Fruit fly (Drosophila melanogaster) whole organism, embryonic: ENCODE data around the gene CG9855.

ENCODE experiments used
- Abd-B ChIP-seq: fragments of 200-800 bp; sonication (Bioruptor generic); optimal IDR thresholded peaks from 2 replicates; lab custom pipeline; 2018; ENCODE audit warnings: missing biosample characterization, mild to moderate bottlenecking, missing genetic modification characterization, moderate library complexity
- Atf3 ChIP-seq: fragments of 200-800 bp; sonication (Bioruptor generic); optimal IDR thresholded peaks from 3 replicates; lab custom pipeline; 2016; ENCODE audit warnings: missing biosample characterization, missing genetic modification characterization
- Bdp1 ChIP-seq: fragments of 200-800 bp; sonication (Bioruptor generic); optimal IDR thresholded peaks from 3 replicates; lab custom pipeline; 2016; ENCODE audit warnings: missing biosample characterization, missing genetic modification characterization
- CG10959 ChIP-seq: fragments of 200-800 bp; sonication (Bioruptor generic); IDR thresholded peaks from 2 replicates; pipeline ENCODE4 v1.3.6; 2022; ENCODE audit warnings: missing biosample characterization, missing genetic modification characterization
- CG11247 ChIP-seq: fragments of 200-800 bp; sonication (Bioruptor generic); IDR thresholded peaks from 2 replicates; pipeline ENCODE4 v1.3.6; 2022; ENCODE audit warnings: missing biosample characterization, missing genetic modification characterization
- CG16813 ChIP-seq: fragments of 200-800 bp; sonication (Bioruptor generic); IDR thresholded peaks from 3 replicates; pipeline ENCODE4 v1.3.6; 2022; ENCODE audit warnings: missing biosample characterization, missing genetic modification characterization; ENCODE audit not compliant: partially characterized antibody
- CG17385 ChIP-seq: fragments of 200-800 bp; sonication (Bioruptor generic); optimal IDR thresholded peaks from 3 replicates; lab custom pipeline; 2018; ENCODE audit warnings: missing biosample characterization, mild to moderate bottlenecking, missing genetic modification characterization
- CG17568 ChIP-seq: fragments of 200-800 bp; sonication (Bioruptor generic); optimal IDR thresholded peaks from 2 replicates; lab custom pipeline; 2018; ENCODE audit warnings: missing biosample characterization, mild to moderate bottlenecking, missing genetic modification characterization, moderate library complexity
- CG18011 ChIP-seq: fragments of 200-800 bp; sonication (Bioruptor generic); optimal IDR thresholded peaks from 2 replicates; lab custom pipeline; 2017; ENCODE audit warnings: missing biosample characterization, missing genetic modification characterization, mild to moderate bottlenecking, moderate library complexity, missing genotype
- CG18619 ChIP-seq: fragments of 200-800 bp; sonication (Bioruptor generic); optimal IDR thresholded peaks from 3 replicates; lab custom pipeline; 2017; ENCODE audit warnings: missing biosample characterization, mild to moderate bottlenecking, missing genetic modification characterization
- CG30020 ChIP-seq: fragments of 200-800 bp; optimal IDR thresholded peaks from 2 replicates; lab custom pipeline; 2019; ENCODE audit warnings: missing biosample characterization, mild to moderate bottlenecking, missing genetic modification characterization, moderate library complexity
- CG32772 ChIP-seq: fragments of 200-800 bp; sonication (Bioruptor generic); IDR thresholded peaks from 2 replicates; pipeline ENCODE4 v1.3.6; 2022; ENCODE audit warnings: missing biosample characterization, missing genetic modification characterization
- CG34376 ChIP-seq: fragments of 200-800 bp; sonication (Bioruptor generic); optimal IDR thresholded peaks from 2 replicates; lab custom pipeline; 2018; ENCODE audit warnings: missing biosample characterization, mild to moderate bottlenecking, missing genetic modification characterization
- CG3995 ChIP-seq: fragments of 200-800 bp; sonication (Bioruptor generic); optimal IDR thresholded peaks from 3 replicates; lab custom pipeline; 2016; ENCODE audit warnings: missing biosample characterization, missing genetic modification characterization
- CG42726 ChIP-seq: fragments of 200-800 bp; sonication (Bioruptor generic); IDR thresholded peaks from 2 replicates; pipeline ENCODE4 v1.3.6; 2022; ENCODE audit warnings: missing biosample characterization, missing genetic modification characterization; ENCODE audit not compliant: partially characterized antibody
- CG4404 ChIP-seq: fragments of 200-800 bp; sonication (Bioruptor generic); IDR thresholded peaks from 2 replicates; pipeline ENCODE4 v1.3.6; 2022; ENCODE audit warnings: missing biosample characterization, missing genetic modification characterization
- CG7372 ChIP-seq: fragments of 200-800 bp; sonication (Bioruptor generic); IDR thresholded peaks from 2 replicates; pipeline ENCODE4 v1.3.6; 2022; ENCODE audit warnings: missing biosample characterization, missing genetic modification characterization
- CG7928 ChIP-seq: fragments of 200-800 bp; sonication (Bioruptor generic); optimal IDR thresholded peaks from 2 replicates; lab custom pipeline; 2017; ENCODE audit warnings: missing biosample characterization, mild to moderate bottlenecking, missing genetic modification characterization
- CG8478 ChIP-seq: fragments of >200 bp; optimal IDR thresholded peaks from 2 replicates; lab custom pipeline; 2018
- CG9437 ChIP-seq: fragments of 200-800 bp; sonication (Bioruptor generic); optimal IDR thresholded peaks from 2 replicates; lab custom pipeline; 2018; ENCODE audit warnings: missing biosample characterization, mild to moderate bottlenecking, missing genetic modification characterization
- CoRest ChIP-seq: fragments of 200-800 bp; sonication (Bioruptor generic); optimal IDR thresholded peaks from 3 replicates; lab custom pipeline; 2018; ENCODE audit warnings: missing biosample characterization, mild to moderate bottlenecking, missing genetic modification characterization, moderate library complexity
- CrebB ChIP-seq: fragments of 200-800 bp; sonication (Bioruptor generic); optimal IDR thresholded peaks from 3 replicates; lab custom pipeline; 2018; ENCODE audit warnings: missing biosample characterization, mild to moderate bottlenecking, missing genetic modification characterization
- Dad ChIP-seq: fragments of 200-800 bp; sonication (Bioruptor generic); optimal IDR thresholded peaks from 3 replicates; lab custom pipeline; 2016; ENCODE audit warnings: missing biosample characterization, missing genetic modification characterization
- E2f2 ChIP-seq: fragments of 200-800 bp; sonication (Bioruptor generic); IDR thresholded peaks from 2 replicates; pipeline ENCODE4 v1.3.6; 2022; ENCODE audit warnings: missing biosample characterization, missing genetic modification characterization
- Elba2 ChIP-seq: fragments of 200-800 bp; sonication (Bioruptor generic); optimal IDR thresholded peaks from 3 replicates; lab custom pipeline; 2016; ENCODE audit warnings: missing biosample characterization, missing genetic modification characterization
- Fer2 ChIP-seq: fragments of 200-800 bp; sonication (Bioruptor generic); optimal IDR thresholded peaks from 2 replicates; lab custom pipeline; 2018; ENCODE audit warnings: missing biosample characterization, mild to moderate bottlenecking, missing genetic modification characterization, moderate library complexity
- Fer3 ChIP-seq: fragments of 200-800 bp; sonication (Bioruptor generic); optimal IDR thresholded peaks from 2 replicates; lab custom pipeline; 2018; ENCODE audit warnings: missing biosample characterization, mild to moderate bottlenecking, missing genetic modification characterization, moderate library complexity
- HHEX ChIP-seq: fragments of 200-800 bp; sonication (Bioruptor generic); optimal IDR thresholded peaks from 3 replicates; lab custom pipeline; 2017; ENCODE audit warnings: missing biosample characterization, mild to moderate bottlenecking, missing genetic modification characterization, missing genetic modification reagents
- HLHmδ ChIP-seq: fragments of 200-800 bp; sonication (Bioruptor generic); optimal IDR thresholded peaks from 2 replicates; lab custom pipeline; 2018; ENCODE audit warnings: missing biosample characterization, mild to moderate bottlenecking, missing genetic modification characterization, moderate library complexity
- Jarid2 ChIP-seq: fragments of 200-800 bp; sonication (Bioruptor generic); optimal IDR thresholded peaks from 3 replicates; lab custom pipeline; 2017; ENCODE audit warnings: mild to moderate bottlenecking, missing biosample characterization, missing genetic modification reagents, missing genetic modification characterization
- Meics ChIP-seq: fragments of 200-800 bp; sonication (Bioruptor generic); optimal IDR thresholded peaks from 2 replicates; lab custom pipeline; 2017; ENCODE audit warnings: missing biosample characterization, mild to moderate bottlenecking, missing genetic modification characterization
- Nf-YC ChIP-seq: fragments of 200-800 bp; optimal IDR thresholded peaks from 3 replicates; lab custom pipeline; 2019; ENCODE audit warnings: missing biosample characterization, mild to moderate bottlenecking, missing genetic modification characterization, moderate library complexity
- Oli ChIP-seq: fragments of 200-800 bp; sonication (Bioruptor generic); optimal IDR thresholded peaks from 2 replicates; lab custom pipeline; 2018; ENCODE audit warnings: missing biosample characterization, mild to moderate bottlenecking, missing genetic modification characterization, moderate library complexity
- Ptx1 ChIP-seq: fragments of 200-800 bp; sonication (Bioruptor generic); IDR thresholded peaks from 2 replicates; pipeline ENCODE4 v1.3.6; 2022; ENCODE audit warnings: missing biosample characterization, missing genetic modification characterization
- Sin3A ChIP-seq: fragments of >200 bp; optimal IDR thresholded peaks from 2 replicates; lab custom pipeline; 2018
- cad ChIP-seq: fragments of >200 bp; optimal IDR thresholded peaks from 2 replicates; lab custom pipeline; 2017; ENCODE audit warnings: missing biosample characterization, missing genetic modification characterization
- caup ChIP-seq: fragments of 200-800 bp; sonication (Bioruptor generic); optimal IDR thresholded peaks from 3 replicates; lab custom pipeline; 2017; ENCODE audit warnings: missing biosample characterization, mild to moderate bottlenecking, missing genetic modification characterization, moderate library complexity; ENCODE audit not compliant: severe bottlenecking
- chinmo ChIP-seq: fragments of 200-800 bp; sonication (Bioruptor generic); IDR thresholded peaks from 4 replicates; pipeline ENCODE4 v1.3.6; 2022; ENCODE audit warnings: missing biosample characterization, missing genetic modification characterization; ENCODE audit not compliant: partially characterized antibody
- dan ChIP-seq: fragments of 200-800 bp; sonication (Bioruptor generic); IDR thresholded peaks from 2 replicates; pipeline ENCODE4 v1.3.6; 2022; ENCODE audit warnings: missing biosample characterization, missing genetic modification characterization
- danr ChIP-seq: fragments of 200-800 bp; sonication (Bioruptor generic); IDR thresholded peaks from 2 replicates; pipeline ENCODE4 v1.3.6; 2022; ENCODE audit warnings: missing biosample characterization, missing genetic modification characterization
- dmrt11E ChIP-seq: fragments of 200-800 bp; sonication (Bioruptor generic); optimal IDR thresholded peaks from 3 replicates; lab custom pipeline; 2018; ENCODE audit warnings: missing biosample characterization, mild to moderate bottlenecking, missing genetic modification characterization, moderate library complexity
- eyg ChIP-seq: fragments of 200-800 bp; sonication (Bioruptor generic); optimal IDR thresholded peaks from 3 replicates; lab custom pipeline; 2016; ENCODE audit warnings: missing biosample characterization, missing genetic modification characterization
- ham ChIP-seq: fragments of 200-800 bp; sonication (Bioruptor generic); IDR thresholded peaks from 2 replicates; pipeline ENCODE4 v1.3.6; 2022; ENCODE audit warnings: missing biosample characterization, missing genetic modification characterization
- inv ChIP-seq: fragments of 200-800 bp; sonication (Bioruptor generic); IDR thresholded peaks from 2 replicates; pipeline ENCODE4 v1.3.6; 2022; ENCODE audit warnings: missing biosample characterization, missing genetic modification characterization; ENCODE audit not compliant: partially characterized antibody
- nau ChIP-seq: fragments of 200-800 bp; sonication (Bioruptor generic); optimal IDR thresholded peaks from 3 replicates; lab custom pipeline; 2017; ENCODE audit warnings: missing biosample characterization, mild to moderate bottlenecking, missing genetic modification characterization, missing genetic modification reagents
- seq ChIP-seq: fragments of 200-800 bp; sonication (Bioruptor generic); IDR thresholded peaks from 2 replicates; pipeline ENCODE4 v1.3.6; 2022; ENCODE audit warnings: missing biosample characterization, missing genetic modification characterization
- sima ChIP-seq: fragments of 200-800 bp; sonication (Bioruptor generic); optimal IDR thresholded peaks from 2 replicates; lab custom pipeline; 2016; ENCODE audit warnings: missing biosample characterization, missing genetic modification characterization
- stc ChIP-seq: fragments of 200-800 bp; sonication (Bioruptor generic); IDR thresholded peaks from 2 replicates; pipeline ENCODE4 v1.3.6; 2022; ENCODE audit warnings: missing biosample characterization, missing genetic modification characterization
- sug ChIP-seq: fragments of 200-800 bp; optimal IDR thresholded peaks from 2 replicates; lab custom pipeline; 2019; ENCODE audit warnings: missing biosample characterization, mild to moderate bottlenecking, missing genetic modification characterization, moderate library complexity
- tll ChIP-seq, 2 experiments: fragments of 200-800 bp in 1 of 2; fragments of >200 bp in 1 of 2; sonication (Bioruptor generic) in 1 of 2; optimal IDR thresholded peaks; 2 replicates each; lab custom pipeline; 2017 to 2019; ENCODE audit warnings: missing biosample characterization in 2 of 2, missing genetic modification characterization in 2 of 2, mild to moderate bottlenecking in 1 of 2, moderate library complexity in 1 of 2
- usp ChIP-seq: fragments of >200 bp; optimal IDR thresholded peaks from 2 replicates; lab custom pipeline; 2017; ENCODE audit warnings: missing biosample characterization, missing genetic modification characterization
- z ChIP-seq: fragments of 200-800 bp; sonication (Bioruptor generic); IDR thresholded peaks from 3 replicates; pipeline ENCODE4 v1.3.6; 2022; ENCODE audit warnings: missing biosample characterization, missing genetic modification characterization

The CG9855 gene

DNA sequence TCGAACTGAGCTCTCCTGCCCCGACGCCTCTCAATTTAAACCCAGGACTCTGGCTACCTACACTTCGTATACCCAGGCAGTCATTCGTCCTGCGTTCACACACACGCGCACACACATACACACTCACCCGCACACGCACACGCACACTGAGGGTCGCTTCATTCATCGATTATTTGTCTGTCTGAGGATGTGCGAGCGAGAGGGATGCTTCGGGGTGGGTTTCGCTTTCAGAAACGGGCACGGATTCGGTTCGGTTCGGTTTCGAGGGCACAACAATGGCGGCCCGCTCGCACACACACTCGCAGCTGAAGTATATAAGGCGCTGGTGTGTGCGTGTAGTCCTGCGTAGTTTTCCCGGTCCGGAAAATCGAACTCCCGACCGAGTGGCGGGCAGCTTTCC is 51.0 kb downstream of the CG9855 start, which contains the start of gene hkb (continued):
- TF ChIP-seq usp (no peak), eyg (GFP tag; lab: Kevin White, UChicago) (no peak), caup (GFP tag; lab: Kevin White, UChicago) (no peak), CG17385 (GFP tag; lab: Kevin White, UChicago) (no peak), cad (GFP tag; lab: Kevin White, UChicago) (peak; percentile 15), CG3995 (GFP tag; lab: Kevin White, UChicago) (no peak), CG34376 (no peak), CG4404 (GFP tag; lab: Robert Waterston, UW) (no peak), ham (GFP tag; lab: Robert Waterston, UW) (no peak), Elba2 (GFP tag; lab: Kevin White, UChicago) (no peak), Nf-YC (tag; lab: Kevin White, UChicago) (peak; percentile 94), CG18011 (GFP tag; lab: Kevin White, UChicago) (no peak), CrebB (no peak), seq (peak; percentile 93), danr (GFP tag; lab: Robert Waterston, UW) (no peak), HHEX (GFP tag; lab: Kevin White, UChicago) (no peak), Abd-B (GFP tag; lab: Kevin White, UChicago) (no peak), CG30020 (no peak), CG10959 (no peak), dmrt11E (no peak), z (no peak), Ptx1 (GFP tag; lab: Robert Waterston, UW) (no peak), Sin3A (lab: Kevin White, UChicago) (no peak), inv (GFP tag; lab: Robert Waterston, UW) (no peak), CG7372 (GFP tag; lab: Robert Waterston, UW) (no peak), CG7928 (no peak), Atf3 (GFP tag; lab: Kevin White, UChicago) (no peak), nau (GFP tag; lab: Kevin White, UChicago) (no peak), Dad (GFP tag; lab: Kevin White, UChicago) (no peak), CG18619 (GFP tag; lab: Kevin White, UChicago) (no peak), E2f2 (GFP tag; lab: Robert Waterston, UW) (no peak), Fer3 (tag; lab: Kevin White, UChicago) (no peak), CG17568 (GFP tag; lab: Kevin White, UChicago) (no peak), CG11247 (GFP tag; lab: Robert Waterston, UW) (no peak), CG9437 (GFP tag; lab: Kevin White, UChicago) (no peak), CG42726 (no peak), Fer2 (tag; lab: Kevin White, UChicago) (no peak), Oli (tag; lab: Kevin White, UChicago) (no peak), CG16813 (GFP tag; lab: Robert Waterston, UW) (no peak), dan (no peak), chinmo (GFP tag; lab: Robert Waterston, UW) (no peak), Meics (no peak), CG8478 (lab: Kevin White, UChicago) (peak; percentile 24), Bdp1 (GFP tag; lab: Kevin White, UChicago) (no peak), CG32772 (GFP tag; lab: Robert Waterston, UW) (no peak), HLHmδ (GFP tag; lab: Kevin White, UChicago) (no peak), tll (GFP tag; optimal IDR thresholded peaks at IDR 0.05; lab: Kevin White, UChicago) (peak in 1 of 2 experiments; percentile 71), Jarid2 (no peak), stc (GFP tag; lab: Robert Waterston, UW) (no peak), sima (GFP tag; lab: Kevin White, UChicago) (no peak), sug (tag; lab: Kevin White, UChicago) (no peak), CoRest (tag; lab: Kevin White, UChicago) (no peak)
